Fruit fly (Drosophila melanogaster) S2 (cell line): Measurements from ENCODE around the gene Esyt2.

ENCODE experiments used
- CG8478 ChIP-seq: fragments of >200 bp; optimal IDR thresholded peaks from 2 replicates; lab custom pipeline; 2018
- CTCF ChIP-seq, 2 experiments: fragments of >200 bp; optimal IDR thresholded peaks; 2 replicates each; lab custom pipeline; 2018

- TF ChIP-seq CG8478 (lab: Kevin White, UChicago): no peak
- no peak for TF ChIP-seq CTCF (optimal IDR thresholded peaks at IDR 0.05; lab: Kevin White, UChicago)
Observed at dm6 chr3R:24525983-24526661, 18.4 kb upstream of the Esyt2 start.
